Fruit fly (Drosophila melanogaster): Measurements from ENCODE around the gene wkd.

- TF ChIP-seq psq (optimal IDR thresholded peaks at IDR 0.05) (no peak), usp (GFP tag; optimal IDR thresholded peaks at IDR 0.05) (no peak), EcR (GFP tag; optimal IDR thresholded peaks at IDR 0.05) (no peak)
Observed at dm6 chr3R:11595523-11595922, 14.1 kb downstream of the wkd start.
